Fruit fly (Drosophila melanogaster) whole organism, prepupa: ENCODE data around the gene CCHa1.
A peak's percentile ranks its signal among the peaks of the same experiment; 100 is the strongest.

Experiments
- Blimp-1 ChIP-seq: fragments of 200-800 bp; sonication (Bioruptor generic); optimal IDR thresholded peaks from 3 replicates; lab custom pipeline; 2017; ENCODE audit warnings: missing biosample characterization, missing genetic modification characterization, mild to moderate bottlenecking, moderate library complexity, missing genetic modification reagents
- CG10631 ChIP-seq: fragments of 200-800 bp; sonication (Bioruptor generic); optimal IDR thresholded peaks from 2 replicates; lab custom pipeline; 2016; ENCODE audit warnings: missing biosample characterization, missing genetic modification characterization
- CG10669 ChIP-seq: fragments of 200-800 bp; sonication (Bioruptor generic); optimal IDR thresholded peaks from 3 replicates; lab custom pipeline; 2018; ENCODE audit warnings: missing biosample characterization, mild to moderate bottlenecking, missing genetic modification characterization, moderate library complexity
- CG11294 ChIP-seq: fragments of 200-800 bp; sonication (Bioruptor generic); IDR thresholded peaks from 2 replicates; pipeline ENCODE4 v1.3.6; 2022; ENCODE audit warnings: missing biosample characterization, missing genetic modification characterization
- CG11762 ChIP-seq: fragments of 200-800 bp; sonication (Bioruptor generic); optimal IDR thresholded peaks from 3 replicates; lab custom pipeline; 2016; ENCODE audit warnings: missing biosample characterization, missing genetic modification characterization; ENCODE audit not compliant: insufficient read depth
- CG11902 ChIP-seq: fragments of 200-800 bp; sonication (Bioruptor generic); optimal IDR thresholded peaks from 3 replicates; lab custom pipeline; 2016; ENCODE audit warnings: missing biosample characterization, missing genetic modification characterization
- CG1621 ChIP-seq: fragments of 200-800 bp; sonication (Bioruptor generic); optimal IDR thresholded peaks from 3 replicates; lab custom pipeline; 2018; ENCODE audit warnings: missing biosample characterization, mild to moderate bottlenecking, missing genetic modification characterization
- CG3032 ChIP-seq: fragments of 200-800 bp; optimal IDR thresholded peaks from 2 replicates; lab custom pipeline; 2019; ENCODE audit warnings: missing biosample characterization, mild to moderate bottlenecking, missing genetic modification characterization, moderate library complexity
- CG31627 ChIP-seq: fragments of 200-800 bp; sonication (Bioruptor generic); optimal IDR thresholded peaks from 3 replicates; lab custom pipeline; 2016; ENCODE audit warnings: missing biosample characterization, missing genetic modification characterization
- CG34406 ChIP-seq: fragments of 200-800 bp; sonication (Bioruptor generic); optimal IDR thresholded peaks from 3 replicates; lab custom pipeline; 2016; ENCODE audit warnings: missing biosample characterization, missing genetic modification characterization
- CG3919 ChIP-seq: fragments of 200-800 bp; sonication (Bioruptor generic); optimal IDR thresholded peaks from 3 replicates; lab custom pipeline; 2016; ENCODE audit warnings: missing biosample characterization, missing genetic modification characterization
- CG4318 ChIP-seq: fragments of 200-800 bp; sonication (Bioruptor generic); optimal IDR thresholded peaks from 3 replicates; lab custom pipeline; 2017; ENCODE audit warnings: missing biosample characterization, mild to moderate bottlenecking, missing genetic modification characterization
- CG6163 ChIP-seq: fragments of 200-800 bp; sonication (Bioruptor generic); IDR thresholded peaks from 3 replicates; pipeline ENCODE4 v1.3.6; 2022; ENCODE audit warnings: missing biosample characterization, missing genetic modification characterization
- CG6792 ChIP-seq: fragments of 200-800 bp; sonication (Bioruptor generic); optimal IDR thresholded peaks from 3 replicates; lab custom pipeline; 2016; ENCODE audit warnings: missing biosample characterization, missing genetic modification characterization
- CG6808 ChIP-seq: fragments of 200-800 bp; sonication (Bioruptor generic); optimal IDR thresholded peaks from 3 replicates; lab custom pipeline; 2017; ENCODE audit warnings: missing biosample characterization, missing genetic modification characterization, mild to moderate bottlenecking, moderate library complexity, missing genetic modification reagents
- CG6854 ChIP-seq: fragments of 200-800 bp; sonication (Bioruptor generic); optimal IDR thresholded peaks from 2 replicates; lab custom pipeline; 2017; ENCODE audit warnings: missing biosample characterization, mild to moderate bottlenecking, missing genetic modification characterization
- CG7368 ChIP-seq: fragments of 200-800 bp; sonication (Bioruptor generic); optimal IDR thresholded peaks from 3 replicates; lab custom pipeline; 2016; ENCODE audit warnings: missing biosample characterization, missing genetic modification characterization
- CG8119 ChIP-seq: fragments of 200-800 bp; sonication (Bioruptor generic); IDR thresholded peaks from 3 replicates; pipeline ENCODE4 v1.3.6; 2022; ENCODE audit warnings: missing biosample characterization, missing genetic modification characterization
- CG8319 ChIP-seq: fragments of 200-800 bp; sonication (Bioruptor generic); optimal IDR thresholded peaks from 3 replicates; lab custom pipeline; 2016; ENCODE audit warnings: missing biosample characterization, missing genetic modification characterization
- CG8632 ChIP-seq: fragments of 200-800 bp; sonication (Bioruptor generic); optimal IDR thresholded peaks from 3 replicates; lab custom pipeline; 2016; ENCODE audit warnings: missing biosample characterization, missing genetic modification characterization
- Eip78C ChIP-seq: fragments of 200-800 bp; sonication (Bioruptor generic); peaks from one replicate; lab custom pipeline; 2016; ENCODE audit warnings: missing biosample characterization, missing genetic modification characterization
- Ets21C ChIP-seq: fragments of 200-800 bp; sonication (Bioruptor generic); optimal IDR thresholded peaks from 3 replicates; lab custom pipeline; 2016; ENCODE audit warnings: missing biosample characterization, missing genetic modification characterization
- Ets96B ChIP-seq: fragments of 200-800 bp; optimal IDR thresholded peaks from 2 replicates; lab custom pipeline; 2019; ENCODE audit warnings: missing biosample characterization, mild to moderate bottlenecking, missing genetic modification characterization, moderate library complexity
- Hr38 ChIP-seq: sonication (Bioruptor generic); optimal IDR thresholded peaks from 2 replicates; lab custom pipeline; 2016; ENCODE audit warnings: missing biosample characterization, missing genetic modification characterization
- Hr39 ChIP-seq: fragments of 200-800 bp; sonication (Bioruptor generic); optimal IDR thresholded peaks from 2 replicates; lab custom pipeline; 2016; ENCODE audit warnings: missing biosample characterization, missing genetic modification characterization
- Hr4 ChIP-seq: fragments of 200-800 bp; sonication (Bioruptor generic); optimal IDR thresholded peaks from 3 replicates; lab custom pipeline; 2016; ENCODE audit warnings: missing biosample characterization, missing genetic modification characterization
- OdsH ChIP-seq: fragments of 200-800 bp; sonication (Bioruptor generic); optimal IDR thresholded peaks from 3 replicates; lab custom pipeline; 2016; ENCODE audit warnings: missing biosample characterization, missing genetic modification characterization
- Smox ChIP-seq: fragments of 200-800 bp; sonication (Bioruptor generic); optimal IDR thresholded peaks from 3 replicates; lab custom pipeline; 2016; ENCODE audit warnings: missing biosample characterization, missing genetic modification characterization
- Sox102F ChIP-seq: fragments of 200-800 bp; sonication (Bioruptor generic); optimal IDR thresholded peaks from 2 replicates; lab custom pipeline; 2016; ENCODE audit warnings: missing biosample characterization, mild to moderate bottlenecking, missing genetic modification characterization
- Sox14 ChIP-seq: fragments of 200-800 bp; sonication (Bioruptor generic); optimal IDR thresholded peaks from 3 replicates; lab custom pipeline; 2016; ENCODE audit warnings: missing biosample characterization, missing genetic modification characterization
- Sox15 ChIP-seq: fragments of 200-800 bp; sonication (Bioruptor generic); optimal IDR thresholded peaks from 3 replicates; lab custom pipeline; 2016; ENCODE audit warnings: missing biosample characterization, missing genetic modification characterization
- achi ChIP-seq: fragments of 200-800 bp; sonication (Bioruptor generic); optimal IDR thresholded peaks from 3 replicates; lab custom pipeline; 2016; ENCODE audit warnings: missing biosample characterization, missing genetic modification characterization
- acj6 ChIP-seq: fragments of 200-800 bp; sonication (Bioruptor generic); optimal IDR thresholded peaks from 3 replicates; lab custom pipeline; 2016; ENCODE audit warnings: missing biosample characterization, missing genetic modification characterization
- cyc ChIP-seq: fragments of 200-800 bp; sonication (Bioruptor generic); optimal IDR thresholded peaks from 3 replicates; lab custom pipeline; 2016; ENCODE audit warnings: missing biosample characterization, missing genetic modification characterization
- dsx ChIP-seq: fragments of 200-800 bp; optimal IDR thresholded peaks from 3 replicates; lab custom pipeline; 2019; ENCODE audit warnings: missing biosample characterization, mild to moderate bottlenecking, missing genetic modification characterization, moderate library complexity; ENCODE audit not compliant: poor library complexity, severe bottlenecking
- eg ChIP-seq: fragments of 200-800 bp; sonication (Bioruptor generic); IDR thresholded peaks from 3 replicates; pipeline ENCODE4 v1.3.6; 2022; ENCODE audit warnings: missing biosample characterization, missing genetic modification characterization
- esn ChIP-seq: fragments of 200-800 bp; sonication (Bioruptor generic); optimal IDR thresholded peaks from 2 replicates; lab custom pipeline; 2016; ENCODE audit warnings: missing biosample characterization, mild to moderate bottlenecking, missing genetic modification characterization, moderate library complexity
- fd59A ChIP-seq: fragments of 200-800 bp; sonication (Bioruptor generic); optimal IDR thresholded peaks from 2 replicates; lab custom pipeline; 2017; ENCODE audit warnings: missing biosample characterization, mild to moderate bottlenecking, missing genetic modification characterization, missing genetic modification reagents
- fd85E ChIP-seq: fragments of 200-800 bp; sonication (Bioruptor generic); optimal IDR thresholded peaks from 3 replicates; lab custom pipeline; 2016; ENCODE audit warnings: missing biosample characterization, missing genetic modification characterization
- net ChIP-seq: fragments of 200-800 bp; sonication (Bioruptor generic); optimal IDR thresholded peaks from 3 replicates; lab custom pipeline; 2016; ENCODE audit warnings: missing biosample characterization, missing genetic modification characterization
- pdm3 ChIP-seq: fragments of 200-800 bp; sonication (Bioruptor generic); optimal IDR thresholded peaks from 3 replicates; lab custom pipeline; 2016; ENCODE audit warnings: missing biosample characterization, missing genetic modification characterization
- salr ChIP-seq, 2 experiments: fragments of 200-800 bp; sonication (Bioruptor generic); optimal IDR thresholded peaks; 3 replicates each; lab custom pipeline; 2016 to 2018; ENCODE audit warnings: missing biosample characterization in 2 of 2, missing genetic modification characterization in 2 of 2, mild to moderate bottlenecking in 1 of 2
- ss ChIP-seq, 2 experiments: fragments of 200-800 bp; sonication (Bioruptor generic); optimal IDR thresholded peaks; 2 replicates in 1 of 2; 3 replicates in 1 of 2; lab custom pipeline; 2017 to 2018; ENCODE audit warnings: mild to moderate bottlenecking in 2 of 2, missing biosample characterization in 2 of 2, missing genetic modification characterization in 2 of 2, moderate library complexity in 1 of 2
- svp ChIP-seq: fragments of 200-800 bp; sonication (Bioruptor generic); peaks from one replicate; lab custom pipeline; 2016; ENCODE audit warnings: missing biosample characterization, missing genetic modification characterization
- topi ChIP-seq: fragments of 200-800 bp; sonication (Bioruptor generic); optimal IDR thresholded peaks from 3 replicates; lab custom pipeline; 2016; ENCODE audit warnings: missing biosample characterization, missing genetic modification characterization
- vri ChIP-seq: fragments of 200-800 bp; sonication (Bioruptor generic); optimal IDR thresholded peaks from 3 replicates; lab custom pipeline; 2016; ENCODE audit warnings: missing biosample characterization, mild to moderate bottlenecking, missing genetic modification characterization

CCHa1 gene

DNA sequence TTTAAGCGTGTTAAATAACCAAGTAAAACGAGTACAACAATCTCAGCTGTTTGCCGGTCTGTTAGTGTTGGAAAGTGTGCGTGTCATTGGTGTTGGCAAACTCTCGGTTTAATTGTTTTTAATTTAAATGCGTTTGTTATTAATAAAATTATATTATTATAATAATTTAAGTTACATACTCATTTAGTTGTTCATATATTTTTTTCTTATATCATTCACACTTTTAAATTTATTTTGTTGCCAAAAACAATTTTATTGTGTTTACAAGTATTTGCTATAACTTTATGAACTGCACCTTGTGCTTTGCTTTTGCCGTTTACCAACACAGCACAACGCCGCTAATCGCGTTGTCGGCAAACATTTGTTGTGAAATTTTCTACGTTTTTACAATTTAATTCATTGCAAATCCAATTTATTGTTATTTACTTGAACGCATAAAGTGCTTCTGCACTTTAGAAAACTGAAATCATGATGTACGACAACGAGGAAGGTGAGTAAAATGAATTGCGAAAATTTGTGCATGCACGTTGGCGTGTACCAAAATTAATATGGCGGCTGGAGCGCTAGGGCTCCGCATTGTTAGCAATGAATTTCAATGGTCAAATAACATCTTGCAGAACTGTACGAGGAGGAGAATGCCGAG is 29.0 kb upstream of the CCHa1 start, which contains the start of the genes 140up and Polr2B (continued):
- TF ChIP-seq svp (peak; percentile 88), vri (GFP tag; lab: Kevin White, UChicago) (peak; percentile 84), Sox102F (peak; percentile 79), CG31627 (GFP tag; lab: Kevin White, UChicago) (peak; percentile 90), CG8632 (GFP tag; lab: Kevin White, UChicago) (peak; percentile 92), Ets96B (tag; lab: Kevin White, UChicago) (peak; percentile 88), CG11762 (GFP tag; lab: Kevin White, UChicago) (peak; percentile 87), CG6854 (peak; percentile 57), CG11902 (peak; percentile 88), topi (peak; percentile 86), pdm3 (GFP tag; lab: Kevin White, UChicago) (peak; percentile 84), CG1621 (tag; lab: Kevin White, UChicago) (peak; percentile 51), fd59A (GFP tag; lab: Kevin White, UChicago) (peak; percentile 71), Smox (peak; percentile 79), dsx (GFP tag; lab: Kevin White, UChicago) (peak; percentile 82), fd85E (GFP tag; lab: Kevin White, UChicago) (peak; percentile 59), CG8119 (GFP tag; lab: Robert Waterston, UW) (peak; percentile 83), Hr4 (peak; percentile 78), CG6792 (GFP tag; lab: Kevin White, UChicago) (peak; percentile 87), Hr38 (no peak), ss (GFP tag; optimal IDR thresholded peaks at IDR 0.05; lab: Kevin White, UChicago) (peak in 1 of 2 experiments; percentile 86), CG11294 (GFP tag; lab: Robert Waterston, UW) (peak; percentile 84; the same call in 1 of the 2 replicates), CG10669 (GFP tag; lab: Kevin White, UChicago) (peak; percentile 87)

DNA sequence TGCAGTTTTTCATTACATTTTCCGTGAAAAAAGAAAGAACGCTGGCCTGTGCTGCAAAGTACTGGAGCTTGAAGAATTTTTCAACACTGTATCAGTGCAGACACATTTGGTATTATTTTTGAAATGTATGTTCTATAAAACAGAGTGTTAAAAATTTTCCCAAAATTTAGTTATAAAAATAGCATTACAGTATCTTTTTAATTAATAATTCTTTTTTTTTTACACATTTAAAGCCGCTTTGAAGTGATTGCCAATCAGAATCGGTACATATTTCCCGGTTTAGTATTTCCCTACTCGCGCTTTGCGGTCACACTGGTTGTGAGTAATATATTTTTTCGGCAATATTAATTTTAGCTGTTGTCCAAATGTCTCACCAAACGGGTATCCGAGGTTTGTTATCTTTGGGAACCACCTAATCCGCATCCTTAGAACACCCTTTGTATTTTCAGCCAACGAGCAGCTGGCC is 25.7 kb upstream of the CCHa1 start, which contains the start of the genes Abi and twf:
Gene Abi, minus strand, starts transcription at position 74 of the 466 bp plus-strand sequence.
Gene twf, plus strand, starts transcription at position 308 of the 466 bp plus-strand sequence.
- no peak for TF ChIP-seq salr (GFP tag; optimal IDR thresholded peaks at IDR 0.05; lab: Kevin White, UChicago)
- peak; percentile 60 for TF ChIP-seq Sox102F
- TF ChIP-seq CG34406 (GFP tag; lab: Kevin White, UChicago): peak; percentile 48
- TF ChIP-seq OdsH (GFP tag; lab: Kevin White, UChicago): peak; percentile 80
- TF ChIP-seq CG7368 (GFP tag; lab: Kevin White, UChicago): peak; percentile 35
- peak; percentile 37 for TF ChIP-seq CG11762 (GFP tag; lab: Kevin White, UChicago)
- peak; percentile 73 for TF ChIP-seq svp
- peak; percentile 38 for TF ChIP-seq vri (GFP tag; lab: Kevin White, UChicago)
- peak; percentile 77 for TF ChIP-seq CG31627 (GFP tag; lab: Kevin White, UChicago)
- no peak for TF ChIP-seq CG6808 (GFP tag; lab: Kevin White, UChicago)
- no peak for TF ChIP-seq Hr4
- no peak for TF ChIP-seq CG11294 (GFP tag; lab: Robert Waterston, UW)
- TF ChIP-seq acj6 (GFP tag; lab: Kevin White, UChicago): peak; percentile 67
- peak; percentile 42; the same call in 2 of the 3 replicates for TF ChIP-seq eg (GFP tag; lab: Robert Waterston, UW)
- peak; percentile 37 for TF ChIP-seq CG1621 (tag; lab: Kevin White, UChicago)
- peak; percentile 63 for TF ChIP-seq achi (GFP tag; lab: Kevin White, UChicago)
- peak; percentile 39 for TF ChIP-seq Ets21C
- peak; percentile 46 for TF ChIP-seq Sox15 (GFP tag; lab: Kevin White, UChicago)
- TF ChIP-seq pdm3 (GFP tag; lab: Kevin White, UChicago): peak; percentile 70
- TF ChIP-seq CG4318 (GFP tag; lab: Kevin White, UChicago): no peak
- TF ChIP-seq fd59A (GFP tag; lab: Kevin White, UChicago): peak; percentile 14
- TF ChIP-seq CG11902: peak; percentile 41
- TF ChIP-seq ss (GFP tag; optimal IDR thresholded peaks at IDR 0.05; lab: Kevin White, UChicago): no peak
- TF ChIP-seq CG3032 (tag; lab: Kevin White, UChicago): peak; percentile 48
- peak; percentile 62 for TF ChIP-seq topi
- peak; percentile 90 for TF ChIP-seq Eip78C (GFP tag; lab: Kevin White, UChicago)
- TF ChIP-seq CG8632 (GFP tag; lab: Kevin White, UChicago): peak; percentile 45
- TF ChIP-seq cyc: peak; percentile 70
- TF ChIP-seq CG8319 (GFP tag; lab: Kevin White, UChicago): peak; percentile 60
- TF ChIP-seq esn: peak; percentile 77
- TF ChIP-seq Blimp-1 (GFP tag; lab: Kevin White, UChicago): no peak
- peak; percentile 55 for TF ChIP-seq Hr39
- TF ChIP-seq CG6792 (GFP tag; lab: Kevin White, UChicago): peak; percentile 61
- TF ChIP-seq CG10669 (GFP tag; lab: Kevin White, UChicago): no peak
- peak; percentile 78 for TF ChIP-seq CG3919 (GFP tag; lab: Kevin White, UChicago)
- peak; percentile 74 for TF ChIP-seq Sox14 (GFP tag; lab: Kevin White, UChicago)
- peak; percentile 33 for TF ChIP-seq net
- peak; percentile 72 for TF ChIP-seq CG10631 (GFP tag; lab: Kevin White, UChicago)
- peak; percentile 52; the same call in 1 of the 3 replicates for TF ChIP-seq CG6163 (GFP tag; lab: Robert Waterston, UW)
